Fruit fly (Drosophila melanogaster): Measurements from ENCODE around the gene dy.

dy gene

DNA sequence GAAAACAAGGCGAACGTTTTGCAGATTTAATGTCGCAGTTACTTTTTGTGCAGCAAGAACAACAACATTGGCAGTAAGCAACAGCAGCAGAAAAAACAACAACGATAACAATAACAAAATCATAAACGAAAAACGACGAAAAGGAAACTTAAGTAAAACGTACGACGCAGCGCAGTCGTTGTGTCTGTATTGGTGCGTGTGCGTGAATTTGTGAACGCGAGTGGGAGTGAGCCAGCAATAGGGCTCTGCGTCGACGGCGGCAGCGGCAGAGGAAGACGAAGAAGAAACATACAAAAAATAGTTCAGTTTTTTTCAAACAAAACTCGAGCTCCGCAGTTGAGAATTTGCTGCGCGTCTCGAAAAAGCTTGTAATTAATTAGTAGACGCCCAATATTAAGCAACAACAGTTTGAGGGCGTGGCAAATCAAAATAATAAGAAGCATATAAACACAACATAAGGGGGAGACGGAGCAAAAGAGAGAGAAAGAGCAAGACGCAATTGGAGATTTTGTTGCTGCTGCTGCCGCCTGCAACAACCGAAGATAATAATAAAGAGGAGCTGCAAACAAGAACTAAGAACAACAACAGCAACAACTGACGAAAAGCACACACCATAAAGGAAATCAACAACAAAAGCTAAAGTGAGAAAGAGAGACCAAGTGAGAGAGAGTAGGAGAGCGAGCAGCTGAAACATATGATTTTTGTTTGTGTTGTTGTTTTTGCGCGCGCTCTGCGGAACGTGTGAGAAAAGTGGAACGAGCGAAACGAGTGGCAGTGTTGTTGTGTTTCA, 38.8 kb upstream of the dy start (continued):
- TF ChIP-seq psq (GFP tag; optimal IDR thresholded peaks at IDR 0.05) (peak; percentile 72), CG8478 (optimal IDR thresholded peaks at IDR 0.05) (no peak), kni (GFP tag; optimal IDR thresholded peaks at IDR 0.05) (peak; percentile 28), ab (GFP tag; optimal IDR thresholded peaks at IDR 0.05) (no peak), bsh (GFP tag; optimal IDR thresholded peaks at IDR 0.05) (no peak), ash1 (GFP tag; optimal IDR thresholded peaks at IDR 0.05) (no peak), Hr39 (optimal IDR thresholded peaks at IDR 0.05) (no peak), CG30403 (GFP tag; optimal IDR thresholded peaks at IDR 0.05) (no peak), Ssrp (tag; optimal IDR thresholded peaks at IDR 0.05) (no peak), fd3F (GFP tag; optimal IDR thresholded peaks at IDR 0.05) (no peak), CG7839 (tag; optimal IDR thresholded peaks at IDR 0.05) (no peak), hb (GFP tag; IDR thresholded peaks at IDR 0.05; ENCODE audit: partially characterized antibody) (no peak), CG12299 (tag; optimal IDR thresholded peaks at IDR 0.05) (peak; percentile 9), tll (GFP tag; optimal IDR thresholded peaks at IDR 0.05) (no peak)

DNA sequence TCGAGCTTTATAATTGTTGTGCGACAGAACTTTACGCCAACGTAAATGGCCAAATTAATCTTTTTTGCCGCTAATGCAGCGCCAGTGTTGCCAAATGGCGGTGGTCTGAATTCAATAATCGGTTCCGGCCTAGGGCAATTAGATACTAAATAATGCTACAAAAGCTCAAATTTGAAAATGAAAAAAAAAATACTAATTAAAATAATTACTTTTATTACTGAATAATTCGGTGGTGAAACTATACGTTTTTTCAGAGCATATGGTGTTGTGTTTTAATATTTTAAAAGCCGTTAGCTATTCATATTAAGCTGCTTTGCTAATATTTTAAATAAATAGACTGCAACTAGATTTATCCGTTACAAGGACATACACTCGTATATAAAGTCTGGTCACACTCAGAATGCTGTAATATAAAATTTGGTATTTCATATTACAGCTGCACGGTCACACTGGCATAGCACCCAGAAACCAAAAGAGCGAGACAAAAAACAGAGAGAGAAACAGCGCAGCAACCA, 37.9 kb upstream of the dy start, which contains the start of the genes CG1578 and rudhira:
CG1578 (minus strand) TSS at position 118 of the 515 bp plus-strand sequence.
rudhira (plus strand) TSS at position 465 of the 515 bp plus-strand sequence.
- TF ChIP-seq Lpt (GFP tag; optimal IDR thresholded peaks at IDR 0.05) = no peak
- no peak for TF ChIP-seq CG14441 (GFP tag; IDR thresholded peaks at IDR 0.05)
- peak; percentile 44 for TF ChIP-seq zen (tag; optimal IDR thresholded peaks at IDR 0.05)
- TF ChIP-seq exex (tag; optimal IDR thresholded peaks at IDR 0.05) = peak; percentile 12
- peak; percentile 11 for TF ChIP-seq CG2678 (tag; optimal IDR thresholded peaks at IDR 0.05)
- TF ChIP-seq pho (GFP tag; optimal IDR thresholded peaks at IDR 0.05) = no peak
- peak; percentile 9 for TF ChIP-seq CG9817 (tag; optimal IDR thresholded peaks at IDR 0.05)
- no peak for TF ChIP-seq Fer1 (GFP tag; optimal IDR thresholded peaks at IDR 0.05)
- peak; percentile 54 for TF ChIP-seq Dp (GFP tag; optimal IDR thresholded peaks at IDR 0.05)
- no peak for TF ChIP-seq dm (GFP tag; optimal IDR thresholded peaks at IDR 0.05)
- no peak for TF ChIP-seq pb (GFP tag; optimal IDR thresholded peaks at IDR 0.05)
- TF ChIP-seq crol (GFP tag; IDR thresholded peaks at IDR 0.05) = no peak
- no peak for TF ChIP-seq lab (GFP tag; optimal IDR thresholded peaks at IDR 0.05)
- no peak for TF ChIP-seq CG3995 (GFP tag; optimal IDR thresholded peaks at IDR 0.05)
- TF ChIP-seq bcd (GFP tag; optimal IDR thresholded peaks at IDR 0.05) = peak; percentile 34
- no peak for TF ChIP-seq fru (optimal IDR thresholded peaks at IDR 0.05)
- TF ChIP-seq CG1602 (GFP tag; optimal IDR thresholded peaks at IDR 0.05) = no peak
- TF ChIP-seq Atf6 (GFP tag; IDR thresholded peaks at IDR 0.05) = no peak
- TF ChIP-seq Max (GFP tag; optimal IDR thresholded peaks at IDR 0.05) = no peak
- TF ChIP-seq repo (GFP tag; optimal IDR thresholded peaks at IDR 0.05) = no peak
- peak; percentile 38 for TF ChIP-seq CG12391 (tag; optimal IDR thresholded peaks at IDR 0.05)
- peak; percentile 58 for TF ChIP-seq E2f2 (GFP tag; IDR thresholded peaks at IDR 0.05)
- TF ChIP-seq zf30C (GFP tag; optimal IDR thresholded peaks at IDR 0.05) = no peak
- peak; percentile 35 for TF ChIP-seq CG2116 (GFP tag; optimal IDR thresholded peaks at IDR 0.05)
- TF ChIP-seq nom (GFP tag; optimal IDR thresholded peaks at IDR 0.05) = no peak
- TF ChIP-seq CG11398 (GFP tag; optimal IDR thresholded peaks at IDR 0.05) = no peak
- no peak for TF ChIP-seq dan (GFP tag; IDR thresholded peaks at IDR 0.05)
- no peak for TF ChIP-seq stc (GFP tag; IDR thresholded peaks at IDR 0.05)
- TF ChIP-seq Kr (GFP tag; optimal IDR thresholded peaks at IDR 0.05) = no peak
- no peak for TF ChIP-seq CG10321 (GFP tag; IDR thresholded peaks at IDR 0.05)
- TF ChIP-seq CG13287 (GFP tag; IDR thresholded peaks at IDR 0.05; ENCODE audit: partially characterized antibody) = peak; percentile 12; the same call in 1 of the 2 replicates
- peak in 1 of 2 experiments; percentile 28 for TF ChIP-seq Eip74EF (GFP tag; optimal IDR thresholded peaks at IDR 0.05)
- TF ChIP-seq cas (GFP tag; IDR thresholded peaks at IDR 0.05) = no peak
- peak; percentile 83 for TF ChIP-seq Lhr (GFP tag; optimal IDR thresholded peaks at IDR 0.05)
- peak; percentile 71 for TF ChIP-seq ftz-f1 (GFP tag; optimal IDR thresholded peaks at IDR 0.05)
